Worm (Caenorhabditis elegans) whole organism, young adult: Measurements from ENCODE around the gene clc-1.

Source experiments
- B0336.3 ChIP-seq: fragments of 200-800 bp; sonication (Bioruptor generic); IDR thresholded peaks from 2 replicates; pipeline ENCODE4 v1.3.6; 2022; ENCODE audit warnings: missing genetic modification characterization, missing compliant biosample characterization
- D2030.7 ChIP-seq: fragments of 200-800 bp; sonication (Bioruptor generic); IDR thresholded peaks from 2 replicates; pipeline ENCODE4 v1.3.6; 2022; ENCODE audit warnings: missing genetic modification reagents, missing genetic modification characterization, missing compliant biosample characterization
- F10E7.11 ChIP-seq: sonication (generic microtip); optimal IDR thresholded peaks from 2 replicates; lab custom pipeline; 2017; ENCODE audit warnings: mild to moderate bottlenecking, missing genetic modification characterization, moderate library complexity, missing compliant biosample characterization
- F33H1.4 ChIP-seq: fragments of 200-800 bp; sonication (Bioruptor generic); IDR thresholded peaks from 2 replicates; pipeline ENCODE4 v1.3.6; 2022; ENCODE audit warnings: missing genetic modification reagents, missing genetic modification characterization, missing compliant biosample characterization
- F39B2.1 ChIP-seq: fragments of 200-800 bp; sonication (Bioruptor generic); IDR thresholded peaks from 2 replicates; pipeline ENCODE4 v1.3.6; 2022; ENCODE audit warnings: missing genetic modification reagents, missing genetic modification characterization, missing compliant biosample characterization
- F57C9.4 ChIP-seq: sonication (generic microtip); optimal IDR thresholded peaks from 2 replicates; lab custom pipeline; 2017; ENCODE audit warnings: mild to moderate bottlenecking, missing genetic modification characterization, missing compliant biosample characterization
- K11D2.4 ChIP-seq: fragments of 200-800 bp; sonication (Bioruptor generic); IDR thresholded peaks from 2 replicates; pipeline ENCODE4 v1.3.6; 2022; ENCODE audit warnings: missing genetic modification reagents, missing genetic modification characterization, missing compliant biosample characterization
- K12H6.12 ChIP-seq: fragments of 200-800 bp; sonication (Bioruptor generic); optimal IDR thresholded peaks from 2 replicates; lab custom pipeline; 2018; ENCODE audit warnings: mild to moderate bottlenecking, missing genetic modification characterization, missing compliant biosample characterization
- Y53G8AR.9 ChIP-seq: fragments of 200-800 bp; sonication (Bioruptor generic); conservative IDR thresholded peaks from 2 replicates; pipeline ENCODE4 v1.3.6; 2022; ENCODE audit warnings: missing genetic modification reagents, missing genetic modification characterization, missing compliant biosample characterization
- Y56A3A.18 ChIP-seq: fragments of 200-800 bp; sonication (Bioruptor generic); IDR thresholded peaks from 2 replicates; pipeline ENCODE4 v1.3.6; 2022; ENCODE audit warnings: missing genetic modification reagents, missing genetic modification characterization, missing compliant biosample characterization
- Y67H2A.10 ChIP-seq: fragments of 200-800 bp; sonication (Bioruptor generic); conservative IDR thresholded peaks from 2 replicates; pipeline ENCODE4 v1.3.6; 2022; ENCODE audit warnings: missing genetic modification reagents, missing genetic modification characterization, missing compliant biosample characterization
- Y95B8A.8 ChIP-seq: fragments of 200-800 bp; sonication (Bioruptor generic); IDR thresholded peaks from 2 replicates; pipeline ENCODE4 v1.3.6; 2022; ENCODE audit warnings: missing genetic modification reagents, missing genetic modification characterization, missing compliant biosample characterization
- akir-1 ChIP-seq: fragments of 200-800 bp; sonication (Bioruptor generic); optimal IDR thresholded peaks from 2 replicates; lab custom pipeline; 2018; ENCODE audit warnings: mild to moderate bottlenecking, missing genetic modification characterization, moderate library complexity, missing compliant biosample characterization
- ama-1 ChIP-seq, 3 experiments: fragments of 150-350 bp in 1 of 3; sonication (generic microtip) in 2 of 3; optimal IDR thresholded peaks; 2 replicates each; lab custom pipeline; 2014 to 2018; ENCODE audit warnings: missing biosample characterization in 2 of 3, missing genetic modification characterization in 2 of 3, missing genetic modification reagents in 2 of 3
- atf-7 ChIP-seq: sonication (generic microtip); optimal IDR thresholded peaks from 2 replicates; lab custom pipeline; 2017; ENCODE audit warnings: mild to moderate bottlenecking, missing genetic modification characterization, missing compliant biosample characterization
- attf-5 ChIP-seq: fragments of 200-800 bp; sonication (Bioruptor generic); optimal IDR thresholded peaks from 2 replicates; lab custom pipeline; 2018; ENCODE audit warnings: mild to moderate bottlenecking, missing genetic modification characterization, missing compliant biosample characterization
- bed-2 ChIP-seq: fragments of 200-800 bp; sonication (Bioruptor generic); IDR thresholded peaks from 2 replicates; pipeline ENCODE4 v1.3.6; 2022; ENCODE audit warnings: missing genetic modification reagents, missing genetic modification characterization, missing compliant biosample characterization
- cebp-1 ChIP-seq, 2 experiments: fragments of 200-800 bp in 1 of 2; sonication (Bioruptor generic) in 1 of 2; sonication (generic microtip) in 1 of 2; IDR thresholded peaks in 1 of 2; optimal IDR thresholded peaks in 1 of 2; 2 replicates each; pipeline versions ENCODE4 v1.3.6 to Lab custom; 2017 to 2022; ENCODE audit warnings: missing compliant biosample characterization in 2 of 2, missing genetic modification characterization in 2 of 2, mild to moderate bottlenecking in 1 of 2, missing genetic modification reagents in 1 of 2, moderate library complexity in 1 of 2
- cebp-2 ChIP-seq: fragments of 200-800 bp; sonication (Bioruptor generic); IDR thresholded peaks from 2 replicates; pipeline ENCODE4 v1.3.6; 2022; ENCODE audit warnings: missing genetic modification characterization, missing compliant biosample characterization
- ceh-100 ChIP-seq: fragments of 200-800 bp; sonication (Bioruptor generic); IDR thresholded peaks from 2 replicates; pipeline ENCODE4 v1.3.6; 2022; ENCODE audit warnings: missing genetic modification reagents, missing genetic modification characterization, missing compliant biosample characterization
- die-1 ChIP-seq: sonication (generic microtip); optimal IDR thresholded peaks from 2 replicates; lab custom pipeline; 2016; ENCODE audit warnings: missing genotype, mild to moderate bottlenecking, missing genetic modification characterization, missing compliant biosample characterization
- efl-1 ChIP-seq: fragments of 150-350 bp; optimal IDR thresholded peaks from 2 replicates; lab custom pipeline; 2014; ENCODE audit warnings: missing biosample characterization, missing genetic modification reagents, missing genetic modification characterization
- egrh-3 ChIP-seq: fragments of 200-800 bp; sonication (Bioruptor generic); IDR thresholded peaks from 2 replicates; pipeline ENCODE4 v1.3.6; 2022; ENCODE audit warnings: missing genetic modification reagents, missing genetic modification characterization, missing compliant biosample characterization
- ets-4 ChIP-seq: fragments of 200-800 bp; sonication (Bioruptor generic); optimal IDR thresholded peaks from 2 replicates; lab custom pipeline; 2018; ENCODE audit warnings: mild to moderate bottlenecking, missing genetic modification characterization, missing compliant biosample characterization
- gei-17 ChIP-seq: fragments of 200-800 bp; sonication (Bioruptor generic); optimal IDR thresholded peaks from 2 replicates; lab custom pipeline; 2018; ENCODE audit warnings: mild to moderate bottlenecking, missing genetic modification characterization, missing compliant biosample characterization
- hlh-26 ChIP-seq: fragments of 200-800 bp; sonication (Bioruptor generic); conservative IDR thresholded peaks from 2 replicates; pipeline ENCODE4 v1.3.6; 2022; ENCODE audit warnings: missing genetic modification reagents, missing genetic modification characterization, missing compliant biosample characterization
- let-607 ChIP-seq, 2 experiments: fragments of 200-800 bp in 1 of 2; sonication (Bioruptor generic) in 1 of 2; sonication (generic microtip) in 1 of 2; optimal IDR thresholded peaks; 2 replicates each; lab custom pipeline; 2016 to 2018; ENCODE audit warnings: mild to moderate bottlenecking in 2 of 2, missing compliant biosample characterization in 2 of 2, missing genetic modification characterization in 2 of 2, moderate library complexity in 2 of 2, missing genotype in 1 of 2
- lin-26 ChIP-seq: fragments of 200-800 bp; sonication (Bioruptor generic); IDR thresholded peaks from 2 replicates; pipeline ENCODE4 v1.3.6; 2022; ENCODE audit warnings: missing genetic modification reagents, missing genetic modification characterization, missing compliant biosample characterization
- lin-54 ChIP-seq: fragments of 200-800 bp; sonication (Bioruptor generic); optimal IDR thresholded peaks from 2 replicates; lab custom pipeline; 2018; ENCODE audit warnings: mild to moderate bottlenecking, missing genetic modification characterization, missing compliant biosample characterization
- mel-28 ChIP-seq: sonication (generic microtip); optimal IDR thresholded peaks from 2 replicates; lab custom pipeline; 2016; ENCODE audit warnings: borderline replicate concordance, mild to moderate bottlenecking, missing genetic modification characterization, missing compliant biosample characterization
- mes-4 ChIP-seq: sonication (generic microtip); optimal IDR thresholded peaks from 2 replicates; lab custom pipeline; 2016; ENCODE audit warnings: missing genotype, missing genetic modification characterization, missing compliant biosample characterization
- nfya-2 ChIP-seq: fragments of 200-800 bp; sonication (Bioruptor generic); IDR thresholded peaks from 2 replicates; pipeline ENCODE4 v1.3.6; 2022; ENCODE audit warnings: missing genetic modification reagents, missing genetic modification characterization, missing compliant biosample characterization
- nhr-80 ChIP-seq: sonication (generic microtip); optimal IDR thresholded peaks from 2 replicates; lab custom pipeline; 2016; ENCODE audit warnings: missing genetic modification characterization, missing compliant biosample characterization
- rcor-1 ChIP-seq: fragments of 200-800 bp; sonication (Bioruptor generic); IDR thresholded peaks from 2 replicates; pipeline ENCODE4 v1.3.6; 2022; ENCODE audit warnings: missing genetic modification reagents, missing genetic modification characterization, missing compliant biosample characterization
- repo-1 ChIP-seq: sonication (generic microtip); optimal IDR thresholded peaks from 2 replicates; lab custom pipeline; 2017; ENCODE audit warnings: mild to moderate bottlenecking, missing genetic modification characterization, missing compliant biosample characterization
- sdz-38 ChIP-seq: sonication (generic microtip); optimal IDR thresholded peaks from 2 replicates; lab custom pipeline; 2016; ENCODE audit warnings: missing genotype, missing genetic modification characterization, missing compliant biosample characterization
- snpc-1.1 ChIP-seq: sonication (generic microtip); optimal IDR thresholded peaks from 2 replicates; lab custom pipeline; 2017; ENCODE audit warnings: missing genetic modification characterization, mild to moderate bottlenecking, missing compliant biosample characterization, antibody characterized with exemption, moderate library complexity, missing genotype, missing genetic modification reagents; ENCODE audit not compliant: insufficient read depth
- tbx-9 ChIP-seq: sonication (generic microtip); optimal IDR thresholded peaks from 2 replicates; lab custom pipeline; 2016; ENCODE audit warnings: borderline replicate concordance, missing genetic modification characterization, inconsistent platforms, missing compliant biosample characterization
- tlf-1 ChIP-seq: fragments of 200-800 bp; sonication (Bioruptor generic); optimal IDR thresholded peaks from 2 replicates; lab custom pipeline; 2018; ENCODE audit warnings: mild to moderate bottlenecking, missing genetic modification characterization, missing compliant biosample characterization
- unc-130 ChIP-seq: sonication (generic microtip); optimal IDR thresholded peaks from 2 replicates; lab custom pipeline; 2016; ENCODE audit warnings: missing genetic modification reagents, missing genetic modification characterization, missing compliant biosample characterization
- ztf-22 ChIP-seq: fragments of 200-800 bp; sonication (Bioruptor generic); optimal IDR thresholded peaks from 2 replicates; lab custom pipeline; 2018; ENCODE audit warnings: mild to moderate bottlenecking, missing genetic modification characterization, moderate library complexity, missing compliant biosample characterization

The clc-1 gene

ce11 chrX:11010565-11010964 is 36.7 kb upstream of the clc-1 start, which contains the start of gene F58A3.4:
F58A3.4 (minus strand) TSS chrX:11010665.
- TF ChIP-seq unc-130 (GFP tag; lab: Kevin White, UChicago) (no peak), lin-54 (GFP tag; lab: Kevin White, UChicago) (no peak), K12H6.12 (tag; lab: Kevin White, UChicago) (no peak), K11D2.4 (GFP tag; lab: Robert Waterston, UW) (no peak), attf-5 (GFP tag; lab: Kevin White, UChicago) (no peak), F39B2.1 (GFP tag; lab: Robert Waterston, UW) (no peak), bed-2 (no peak)

- TF ChIP-seq cebp-1 (GFP tag; IDR thresholded peaks at IDR 0.05; lab: Robert Waterston, UW) (no peak), cebp-1 (tag; optimal IDR thresholded peaks at IDR 0.05; lab: Kevin White, UChicago) (no peak), hlh-26 (no peak), tlf-1 (GFP tag; lab: Kevin White, UChicago) (no peak), B0336.3 (GFP tag; lab: Robert Waterston, UW) (no peak), F10E7.11 (no peak), ets-4 (GFP tag; lab: Kevin White, UChicago) (no peak), D2030.7 (GFP tag; lab: Robert Waterston, UW) (no peak), Y67H2A.10 (no peak), mes-4 (tag; lab: Kevin White, UChicago) (no peak), F33H1.4 (GFP tag; lab: Robert Waterston, UW) (no peak), nhr-80 (tag; lab: Kevin White, UChicago) (no peak), sdz-38 (tag; lab: Kevin White, UChicago) (no peak), efl-1 (no peak), let-607 (tag; optimal IDR thresholded peaks at IDR 0.05; lab: Kevin White, UChicago) (no peak)
Measured at ce11 chrX:11012337-11012736, 34.9 kb upstream of the clc-1 start, which contains the start of gene F58A3.3. F58A3.3 (plus strand) TSS chrX:11012637.

ce11 chrX:11014394-11015280 is 32.6 kb upstream of the clc-1 start:
- TF ChIP-seq lin-26 (GFP tag; lab: Robert Waterston, UW) (no peak), nfya-2 (GFP tag; lab: Robert Waterston, UW) (no peak), unc-130 (GFP tag; lab: Kevin White, UChicago) (no peak), egrh-3 (GFP tag; lab: Robert Waterston, UW) (no peak), ama-1 (optimal IDR thresholded peaks at IDR 0.05; lab: Kevin White, UChicago) (no peak), ama-1 (GFP tag; optimal IDR thresholded peaks at IDR 0.05; lab: Kevin White, UChicago) (no peak), Y53G8AR.9 (no peak), rcor-1 (GFP tag; lab: Robert Waterston, UW) (no peak), akir-1 (no peak), gei-17 (no peak)
- TF ChIP-seq, all 124 proteins: peak for 0

- TF ChIP-seq lin-26 (GFP tag; lab: Robert Waterston, UW) (no peak), ceh-100 (no peak), mel-28 (tag; lab: Kevin White, UChicago) (no peak), cebp-2 (GFP tag; lab: Robert Waterston, UW) (no peak), die-1 (no peak), tbx-9 (tag; lab: Kevin White, UChicago) (no peak), repo-1 (tag; lab: Kevin White, UChicago) (no peak), ets-4 (GFP tag; lab: Kevin White, UChicago) (no peak), Y95B8A.8 (GFP tag; lab: Robert Waterston, UW) (no peak), F57C9.4 (no peak), atf-7 (tag; lab: Kevin White, UChicago) (no peak), ztf-22 (GFP tag; lab: Kevin White, UChicago) (no peak), hlh-26 (no peak), snpc-1.1 (tag; lab: Kevin White, UChicago) (no peak), Y56A3A.18 (GFP tag; lab: Robert Waterston, UW) (no peak)
Measured at ce11 chrX:11016100-11016499, 31.1 kb upstream of the clc-1 start, which contains the start of gene egl-15. egl-15 (plus strand) TSS chrX:11016400.
